Worm (Caenorhabditis elegans): ENCODE measurements around the gene C09B7.2.

Gene C09B7.2

DNA sequence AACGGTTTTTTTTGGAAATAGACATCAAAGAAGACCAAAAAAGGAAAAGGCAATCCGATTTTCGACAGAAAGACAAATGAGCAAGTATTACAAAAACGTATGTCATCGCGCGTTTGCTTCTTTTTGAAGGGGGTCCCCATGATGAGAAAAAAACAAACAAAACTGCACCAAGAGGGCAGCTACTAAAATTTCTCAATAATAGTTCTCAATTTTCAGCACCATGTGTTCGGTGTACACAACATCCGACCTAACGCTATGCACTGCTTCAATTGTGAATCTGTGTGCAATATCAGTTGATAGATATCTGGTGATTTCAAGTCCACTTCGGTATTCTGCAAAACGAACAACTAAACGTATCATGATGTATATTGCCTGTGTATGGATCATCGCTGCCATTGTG is 6.6 kb downstream of the C09B7.2 start:
- no peak for TF ChIP-seq lin-40 (tag; optimal IDR thresholded peaks at IDR 0.05)
- no peak for TF ChIP-seq ets-4 (GFP tag; optimal IDR thresholded peaks at IDR 0.05)
- no peak for TF ChIP-seq xnd-1 (tag; optimal IDR thresholded peaks at IDR 0.05)
- TF ChIP-seq Y56A3A.18 (GFP tag; IDR thresholded peaks at IDR 0.05), result no peak
- TF ChIP-seq nhr-120 (GFP tag; IDR thresholded peaks at IDR 0.05), result no peak
- no peak for TF ChIP-seq egrh-3 (GFP tag; IDR thresholded peaks at IDR 0.05)
- no peak for TF ChIP-seq aptf-3 (GFP tag; IDR thresholded peaks at IDR 0.05)

DNA sequence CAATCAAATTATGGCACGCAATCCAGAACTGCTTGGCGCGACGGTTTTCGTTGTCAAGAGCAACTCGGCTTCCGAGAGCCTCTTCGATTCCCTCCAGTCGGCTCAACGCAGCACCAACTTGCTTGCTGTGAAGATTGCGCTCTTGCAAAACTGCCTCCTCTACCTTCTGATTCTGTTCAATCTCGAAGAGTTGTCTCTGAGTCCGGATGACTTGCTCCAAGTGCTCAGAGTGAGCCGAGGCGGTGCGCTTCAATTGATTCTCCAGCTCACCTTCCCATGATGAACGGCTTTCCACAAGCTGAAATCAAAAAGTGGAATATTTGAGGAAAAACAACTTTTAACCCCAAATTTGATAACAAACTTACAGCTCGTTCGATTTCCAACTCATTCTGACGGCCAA is 16.5 kb downstream of the C09B7.2 start:
- TF ChIP-seq attf-6 (GFP tag; IDR thresholded peaks at IDR 0.05) (no peak), zfh-2 (GFP tag; conservative IDR thresholded peaks at IDR 0.05) (peak; percentile 48)

DNA sequence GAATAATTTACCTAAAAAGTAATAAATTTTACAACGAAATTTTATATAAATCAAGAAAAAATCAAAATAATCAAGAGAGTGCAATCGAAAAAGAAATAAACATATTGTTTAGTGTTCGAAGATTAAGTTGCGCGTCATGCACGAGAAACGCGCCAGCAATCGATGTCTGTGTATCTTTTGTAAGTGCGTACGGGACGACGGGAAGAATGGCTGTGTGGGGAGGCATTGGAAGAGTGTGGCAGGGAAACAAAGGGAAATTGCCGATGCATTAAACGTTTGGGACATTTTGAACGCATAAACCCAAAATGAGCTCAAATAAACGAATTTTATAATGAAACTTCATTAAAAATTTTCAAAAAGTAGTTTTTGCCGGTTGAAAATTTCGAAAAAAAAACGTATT is 19.2 kb downstream of the C09B7.2 start, which contains the start of gene immt-1:
Gene immt-1 (minus strand): TSS at position 11 of the 400 bp plus-strand sequence.
- TF ChIP-seq pbrm-1 (GFP tag; IDR thresholded peaks at IDR 0.05), result 0 out of 2 replicates have a peak, but pooled peaks have one; percentile 17
- no peak for TF ChIP-seq gei-17 (GFP tag; optimal IDR thresholded peaks at IDR 0.05)
- no peak for TF ChIP-seq Y53F4B.3 (GFP tag; IDR thresholded peaks at IDR 0.05)
- no peak for TF ChIP-seq hlh-12 (tag; optimal IDR thresholded peaks at IDR 0.05)
- TF ChIP-seq hmg-20 (GFP tag; IDR thresholded peaks at IDR 0.05), result no peak
- no peak for TF ChIP-seq cebp-1 (GFP tag; IDR thresholded peaks at IDR 0.05)
- peak; percentile 67 for TF ChIP-seq cebp-1 (tag; optimal IDR thresholded peaks at IDR 0.05)
- peak; percentile 47 for TF ChIP-seq ZK185.1 (tag; optimal IDR thresholded peaks at IDR 0.05; ENCODE audit: poor library complexity, severe bottlenecking)
- no peak for TF ChIP-seq chd-7 (tag; optimal IDR thresholded peaks at IDR 0.05)
- peak; percentile 93 for TF ChIP-seq nhr-80 (tag; optimal IDR thresholded peaks at IDR 0.05)
- TF ChIP-seq ceh-91 (GFP tag; IDR thresholded peaks at IDR 0.05), result no peak
- TF ChIP-seq F22D6.2 (tag; optimal IDR thresholded peaks at IDR 0.05), result no peak
- no peak for TF ChIP-seq ceh-58 (GFP tag; IDR thresholded peaks at IDR 0.05)
- peak; percentile 92 for TF ChIP-seq ztf-18 (tag; optimal IDR thresholded peaks at IDR 0.05)
- peak; percentile 74 for TF ChIP-seq ceh-27 (GFP tag; optimal IDR thresholded peaks at IDR 0.05)
- peak; percentile 84 for TF ChIP-seq dox-1 (GFP tag; IDR thresholded peaks at IDR 0.05)
- TF ChIP-seq egl-18 (GFP tag; IDR thresholded peaks at IDR 0.05), result 0 out of 2 replicates have a peak, but pooled peaks have one; percentile 43
- peak; percentile 13 for TF ChIP-seq madf-10 (tag; optimal IDR thresholded peaks at IDR 0.05)
- TF ChIP-seq K12H6.12 (tag; optimal IDR thresholded peaks at IDR 0.05), result peak; percentile 62
- TF ChIP-seq F23B12.7 (tag; optimal IDR thresholded peaks at IDR 0.05; ENCODE audit: insufficient read depth), result no peak
- TF ChIP-seq lin-40 (tag; optimal IDR thresholded peaks at IDR 0.05), result peak; percentile 61
- 0 out of 2 replicates have a peak, but pooled peaks have one; percentile 21 for TF ChIP-seq nfyb-1 (GFP tag; IDR thresholded peaks at IDR 0.05)
- TF ChIP-seq nhr-179 (tag; optimal IDR thresholded peaks at IDR 0.05), result no peak
- peak; percentile 32 for TF ChIP-seq tbp1 (GFP tag; optimal IDR thresholded peaks at IDR 0.05)
- no peak for TF ChIP-seq mes-4 (tag; optimal IDR thresholded peaks at IDR 0.05)
- no peak for TF ChIP-seq F57C9.4 (tag; optimal IDR thresholded peaks at IDR 0.05)
- TF ChIP-seq attf-5 (GFP tag; optimal IDR thresholded peaks at IDR 0.05), result peak; percentile 79
- no peak for TF ChIP-seq dpl-1 (GFP tag; optimal IDR thresholded peaks at IDR 0.05)
- TF ChIP-seq snpc-4 (GFP tag; optimal IDR thresholded peaks at IDR 0.05), result peak; percentile 58
- peak in 2 of 4 experiments; percentile 36 to 47 for TF ChIP-seq snpc-4 (tag; optimal IDR thresholded peaks at IDR 0.05)
- no peak for TF ChIP-seq B0019.2 (GFP tag; conservative IDR thresholded peaks at IDR 0.05)
- TF ChIP-seq egrh-3 (GFP tag; IDR thresholded peaks at IDR 0.05), result no peak
- TF ChIP-seq let-607 (tag; optimal IDR thresholded peaks at IDR 0.05), result peak in 1 of 2 experiments; percentile 31
- no peak for TF ChIP-seq snpc-1.3 (tag; optimal IDR thresholded peaks at IDR 0.05; ENCODE audit: insufficient read depth)
- TF ChIP-seq K11D2.4 (GFP tag; IDR thresholded peaks at IDR 0.05), result no peak
- TF ChIP-seq lin-54 (GFP tag; optimal IDR thresholded peaks at IDR 0.05), result peak; percentile 31
- no peak for TF ChIP-seq Y56A3A.18 (GFP tag; IDR thresholded peaks at IDR 0.05)
- peak; percentile 40; the same call in 1 of the 2 replicates for TF ChIP-seq rcor-1 (GFP tag; IDR thresholded peaks at IDR 0.05)
- TF ChIP-seq hmg-1.2 (GFP tag; IDR thresholded peaks at IDR 0.05), result peak; percentile 39; the same call in 1 of the 2 replicates

Data from whole organism, young adult.